Worm (Caenorhabditis elegans): Measurements from ENCODE around the gene C44H4.4.

Gene C44H4.4

ce11 chrX:14568258-14568763 is 20.6 kb downstream of the C44H4.4 start:
- no peak for TF ChIP-seq fos-1 (tag; optimal IDR thresholded peaks at IDR 0.05)
- TF ChIP-seq pqm-1 (tag; optimal IDR thresholded peaks at IDR 0.05), result peak; percentile 65
- TF ChIP-seq elt-3 (tag; optimal IDR thresholded peaks at IDR 0.05), result no peak
- no peak for TF ChIP-seq ztf-4 (tag; optimal IDR thresholded peaks at IDR 0.05)
- peak; percentile 9 for TF ChIP-seq elt-2 (tag; optimal IDR thresholded peaks at IDR 0.05)
- TF ChIP-seq hmg-11 (tag; optimal IDR thresholded peaks at IDR 0.05), result no peak
- TF ChIP-seq nhr-25 (tag; optimal IDR thresholded peaks at IDR 0.05), result peak; percentile 13

- TF ChIP-seq egl-5 (tag; optimal IDR thresholded peaks at IDR 0.05), result peak; percentile 16
- peak; percentile 6 for TF ChIP-seq nhr-23 (tag; optimal IDR thresholded peaks at IDR 0.05)
- no peak for TF ChIP-seq skn-1 (tag; optimal IDR thresholded peaks at IDR 0.05)
- no peak for TF ChIP-seq eor-1 (tag; optimal IDR thresholded peaks at IDR 0.05)
- no peak for TF ChIP-seq fkh-10 (GFP tag; optimal IDR thresholded peaks at IDR 0.05)
- no peak for TF ChIP-seq ceh-28 (tag; optimal IDR thresholded peaks at IDR 0.05)
Observed at ce11 chrX:14566047-14566446, 22.9 kb downstream of the C44H4.4 start.

ce11 chrX:14565245-14565644 is 23.7 kb downstream of the C44H4.4 start:
- TF ChIP-seq sea-2 (GFP tag; optimal IDR thresholded peaks at IDR 0.05) (no peak), lin-39 (tag; optimal IDR thresholded peaks at IDR 0.05) (peak; percentile 9)

- TF ChIP-seq ceh-28 (tag; optimal IDR thresholded peaks at IDR 0.05) (no peak), jun-1 (tag; optimal IDR thresholded peaks at IDR 0.05) (no peak), nhr-77 (tag; optimal IDR thresholded peaks at IDR 0.05) (no peak), lin-39 (tag; optimal IDR thresholded peaks at IDR 0.05) (no peak), nhr-25 (tag; optimal IDR thresholded peaks at IDR 0.05) (peak; percentile 1), nhr-12 (tag; optimal IDR thresholded peaks at IDR 0.05) (no peak), elt-1 (tag; optimal IDR thresholded peaks at IDR 0.05) (no peak), nhr-237 (tag; optimal IDR thresholded peaks at IDR 0.05) (no peak), ceh-9 (tag; optimal IDR thresholded peaks at IDR 0.05) (no peak), nhr-23 (tag; optimal IDR thresholded peaks at IDR 0.05) (no peak), pha-4 (tag; optimal IDR thresholded peaks at IDR 0.05) (peak; percentile 8), zag-1 (tag; optimal IDR thresholded peaks at IDR 0.05) (no peak), egl-5 (tag; optimal IDR thresholded peaks at IDR 0.05) (no peak), ztf-4 (tag; optimal IDR thresholded peaks at IDR 0.05) (no peak), snpc-4 (tag; optimal IDR thresholded peaks at IDR 0.05) (no peak), elt-3 (tag; optimal IDR thresholded peaks at IDR 0.05) (no peak), daf-12 (tag; optimal IDR thresholded peaks at IDR 0.05) (no peak)
Observed at ce11 chrX:14563818-14564217, 25.1 kb downstream of the C44H4.4 start.

- TF ChIP-seq zag-1 (tag; optimal IDR thresholded peaks at IDR 0.05) (no peak), nhr-12 (tag; optimal IDR thresholded peaks at IDR 0.05) (no peak), elt-2 (tag; optimal IDR thresholded peaks at IDR 0.05) (peak; percentile 55), nhr-11 (tag; optimal IDR thresholded peaks at IDR 0.05) (peak; percentile 93), nhr-28 (tag; optimal IDR thresholded peaks at IDR 0.05) (no peak), unc-62 (GFP tag; optimal IDR thresholded peaks at IDR 0.05) (no peak), nhr-76 (tag; optimal IDR thresholded peaks at IDR 0.05) (no peak), nhr-77 (tag; optimal IDR thresholded peaks at IDR 0.05) (no peak), ama-1 (optimal IDR thresholded peaks at IDR 0.05) (no peak), ztf-11 (tag; optimal IDR thresholded peaks at IDR 0.05) (no peak), daf-12 (tag; optimal IDR thresholded peaks at IDR 0.05) (no peak), fos-1 (tag; optimal IDR thresholded peaks at IDR 0.05) (no peak), egl-27 (tag; optimal IDR thresholded peaks at IDR 0.05) (no peak), sea-2 (GFP tag; optimal IDR thresholded peaks at IDR 0.05) (no peak), lin-39 (tag; optimal IDR thresholded peaks at IDR 0.05) (no peak), nfya-1 (tag; optimal IDR thresholded peaks at IDR 0.05; ENCODE audit: insufficient read depth) (peak; percentile 63), elt-3 (tag; optimal IDR thresholded peaks at IDR 0.05) (peak in 2 of 3 experiments; percentile 41 to 79), ztf-4 (tag; optimal IDR thresholded peaks at IDR 0.05) (no peak), fkh-2 (tag; optimal IDR thresholded peaks at IDR 0.05) (no peak), ceh-16 (tag; optimal IDR thresholded peaks at IDR 0.05) (no peak), unc-39 (tag; optimal IDR thresholded peaks at IDR 0.05) (no peak), skn-1 (tag; optimal IDR thresholded peaks at IDR 0.05) (no peak), nhr-23 (tag; optimal IDR thresholded peaks at IDR 0.05) (peak; percentile 6), ZK546.5 (tag; optimal IDR thresholded peaks at IDR 0.05) (no peak), fkh-10 (GFP tag; optimal IDR thresholded peaks at IDR 0.05) (peak; percentile 92), jun-1 (tag; optimal IDR thresholded peaks at IDR 0.05) (peak; percentile 73), nhr-25 (tag; optimal IDR thresholded peaks at IDR 0.05) (no peak), mdl-1 (tag; optimal IDR thresholded peaks at IDR 0.05) (no peak), nhr-67 (tag; optimal IDR thresholded peaks at IDR 0.05) (no peak), tbx-2 (tag; optimal IDR thresholded peaks at IDR 0.05) (no peak), ceh-82 (tag; optimal IDR thresholded peaks at IDR 0.05) (no peak), nhr-43 (tag; optimal IDR thresholded peaks at IDR 0.05; ENCODE audit: poor library complexity, severe bottlenecking) (peak; percentile 85), pqm-1 (tag; optimal IDR thresholded peaks at IDR 0.05) (peak; percentile 19)
Observed at ce11 chrX:14562286-14563086, 26.4 kb downstream of the C44H4.4 start.
